Worm (Caenorhabditis elegans) whole organism, L1 larva: ENCODE data around the gene K01D12.5.

Experiments used
- C34B4.2 ChIP-seq: sonication (generic microtip); optimal IDR thresholded peaks from 2 replicates; lab custom pipeline; 2017; ENCODE audit warnings: mild to moderate bottlenecking, missing genetic modification characterization, missing compliant biosample characterization
- Y116A8C.19 ChIP-seq: sonication (generic microtip); optimal IDR thresholded peaks from 2 replicates; lab custom pipeline; 2016; ENCODE audit warnings: missing compliant biosample characterization, missing genetic modification characterization, borderline replicate concordance
- ceh-63 ChIP-seq: fragments of 200-800 bp; sonication (Bioruptor generic); optimal IDR thresholded peaks from 2 replicates; lab custom pipeline; 2018; ENCODE audit warnings: mild to moderate bottlenecking, missing genetic modification characterization, missing compliant biosample characterization
- dsc-1 ChIP-seq: sonication (generic microtip); optimal IDR thresholded peaks from 2 replicates; lab custom pipeline; 2016; ENCODE audit warnings: mild to moderate bottlenecking, missing genetic modification characterization, missing compliant biosample characterization
- efl-3 ChIP-seq: fragments of 200-800 bp; sonication (Bioruptor generic); optimal IDR thresholded peaks from 2 replicates; lab custom pipeline; 2018; ENCODE audit warnings: mild to moderate bottlenecking, missing genetic modification characterization, missing compliant biosample characterization
- egl-13 ChIP-seq: sonication (generic microtip); optimal IDR thresholded peaks from 2 replicates; lab custom pipeline; 2016; ENCODE audit warnings: missing genotype, missing genetic modification reagents, missing genetic modification characterization, missing compliant biosample characterization
- egl-27 ChIP-seq, 2 experiments: fragments of 150-350 bp in 1 of 2; sonication (generic microtip); optimal IDR thresholded peaks; 3 replicates each; lab custom pipeline; 2017 to 2018; ENCODE audit warnings: missing biosample characterization in 2 of 2, missing genetic modification characterization in 2 of 2, missing genetic modification reagents in 2 of 2
- elt-3 ChIP-seq, 6 experiments: fragments of 150-350 bp in 1 of 6; sonication (generic microtip); optimal IDR thresholded peaks; 2 replicates each; lab custom pipeline; 2017 to 2018; ENCODE audit warnings: missing biosample characterization in 6 of 6, missing genetic modification characterization in 6 of 6, inconsistent platforms in 1 of 6
- fkh-8 ChIP-seq: sonication (generic microtip); optimal IDR thresholded peaks from 2 replicates; lab custom pipeline; 2016; ENCODE audit warnings: mild to moderate bottlenecking, missing genetic modification characterization, missing compliant biosample characterization
- hlh-17 ChIP-seq: fragments of 200-800 bp; sonication (Bioruptor generic); optimal IDR thresholded peaks from 2 replicates; lab custom pipeline; 2018; ENCODE audit warnings: missing genetic modification characterization, mild to moderate bottlenecking, missing compliant biosample characterization, moderate library complexity, borderline replicate concordance
- lin-14 ChIP-seq: fragments of 200-800 bp; sonication (Bioruptor generic); optimal IDR thresholded peaks from 2 replicates; lab custom pipeline; 2018; ENCODE audit warnings: mild to moderate bottlenecking, missing genetic modification characterization, moderate library complexity, missing compliant biosample characterization
- lin-35 ChIP-seq, 2 experiments: fragments of 150-350 bp; optimal IDR thresholded peaks; 2 replicates each; lab custom pipeline; 2014; ENCODE audit warnings: missing biosample characterization in 2 of 2, missing genetic modification characterization in 2 of 2, missing genetic modification reagents in 2 of 2
- lin-39 ChIP-seq: fragments of 150-350 bp; optimal IDR thresholded peaks from 2 replicates; lab custom pipeline; 2014; ENCODE audit warnings: missing biosample characterization, missing genetic modification reagents, missing genetic modification characterization
- lir-3 ChIP-seq: sonication (generic microtip); optimal IDR thresholded peaks from 2 replicates; lab custom pipeline; 2016; ENCODE audit warnings: mild to moderate bottlenecking, missing genetic modification characterization, moderate library complexity, missing compliant biosample characterization; ENCODE audit not compliant: poor library complexity
- lsy-2 ChIP-seq, 2 experiments: fragments of 150-350 bp; optimal IDR thresholded peaks; 2 replicates each; lab custom pipeline; 2014; ENCODE audit warnings: missing biosample characterization in 2 of 2, missing genetic modification characterization in 2 of 2
- mdl-1 ChIP-seq, 2 experiments: fragments of 150-350 bp; optimal IDR thresholded peaks; 2 replicates each; lab custom pipeline; 2014 to 2017; ENCODE audit warnings: missing biosample characterization in 2 of 2, missing genetic modification characterization in 2 of 2, inconsistent platforms in 1 of 2
- mep-1 ChIP-seq: fragments of 150-350 bp; optimal IDR thresholded peaks from 2 replicates; lab custom pipeline; 2014; ENCODE audit warnings: missing biosample characterization, missing genetic modification characterization
- nhr-12 ChIP-seq: sonication (generic microtip); optimal IDR thresholded peaks from 2 replicates; lab custom pipeline; 2017; ENCODE audit warnings: missing biosample characterization, missing genetic modification characterization
- nhr-84 ChIP-seq: sonication (generic microtip); optimal IDR thresholded peaks from 2 replicates; lab custom pipeline; 2017; ENCODE audit warnings: missing biosample characterization, missing genetic modification characterization
- nhr-85 ChIP-seq: sonication (generic microtip); peaks from one replicate; lab custom pipeline; 2016; ENCODE audit warnings: missing genetic modification characterization, inconsistent platforms, missing compliant biosample characterization
- pax-3 ChIP-seq: fragments of 200-800 bp; sonication (Bioruptor generic); optimal IDR thresholded peaks from 2 replicates; lab custom pipeline; 2018; ENCODE audit warnings: mild to moderate bottlenecking, missing genetic modification characterization, moderate library complexity, missing compliant biosample characterization
- rnt-1 ChIP-seq: sonication (generic microtip); optimal IDR thresholded peaks from 2 replicates; lab custom pipeline; 2016; ENCODE audit warnings: mild to moderate bottlenecking, missing genetic modification characterization, moderate library complexity, missing compliant biosample characterization
- snpc-4 ChIP-seq: fragments of 150-350 bp; optimal IDR thresholded peaks from 2 replicates; lab custom pipeline; 2014; ENCODE audit warnings: missing biosample characterization, missing genetic modification characterization
- tlp-1 ChIP-seq: fragments of 150-350 bp; optimal IDR thresholded peaks from 2 replicates; lab custom pipeline; 2014; ENCODE audit warnings: missing biosample characterization, missing genetic modification characterization
- unc-62 ChIP-seq: fragments of 150-350 bp; optimal IDR thresholded peaks from 2 replicates; lab custom pipeline; 2014; ENCODE audit warnings: missing biosample characterization, missing genetic modification reagents, missing genetic modification characterization
- unc-98 ChIP-seq: fragments of 200-800 bp; sonication (Bioruptor generic); IDR thresholded peaks from 2 replicates; pipeline ENCODE4 v1.3.6; 2022; ENCODE audit warnings: missing genetic modification characterization, missing compliant biosample characterization
- xbp-1 ChIP-seq: sonication (generic microtip); optimal IDR thresholded peaks from 2 replicates; lab custom pipeline; 2016; ENCODE audit warnings: missing genetic modification characterization, missing compliant biosample characterization
- zag-1 ChIP-seq: fragments of 150-350 bp; optimal IDR thresholded peaks from 2 replicates; lab custom pipeline; 2014; ENCODE audit warnings: missing biosample characterization, missing genetic modification characterization
- ztf-4 ChIP-seq: fragments of 150-350 bp; optimal IDR thresholded peaks from 2 replicates; lab custom pipeline; 2014; ENCODE audit warnings: missing biosample characterization, missing genetic modification characterization

Gene K01D12.5

ce11 chrV:12418292-12418691, 20.6 kb downstream of the K01D12.5 start, which contains the start of gene C54D10.3:
Gene C54D10.3, plus strand, starts transcription at chrV:12418592.
- TF ChIP-seq egl-27 (tag; optimal IDR thresholded peaks at IDR 0.05; lab: Kevin White, UChicago) (no peak), unc-62 (GFP tag; lab: Kevin White, UChicago) (no peak), unc-98 (no peak), ceh-63 (no peak), mep-1 (no peak), C34B4.2 (tag; lab: Kevin White, UChicago) (no peak), tlp-1 (tag; lab: Kevin White, UChicago) (no peak), zag-1 (no peak), mdl-1 (tag; optimal IDR thresholded peaks at IDR 0.05; lab: Kevin White, UChicago) (no peak), egl-13 (tag; lab: Kevin White, UChicago) (no peak), ztf-4 (tag; lab: Kevin White, UChicago) (no peak)

DNA sequence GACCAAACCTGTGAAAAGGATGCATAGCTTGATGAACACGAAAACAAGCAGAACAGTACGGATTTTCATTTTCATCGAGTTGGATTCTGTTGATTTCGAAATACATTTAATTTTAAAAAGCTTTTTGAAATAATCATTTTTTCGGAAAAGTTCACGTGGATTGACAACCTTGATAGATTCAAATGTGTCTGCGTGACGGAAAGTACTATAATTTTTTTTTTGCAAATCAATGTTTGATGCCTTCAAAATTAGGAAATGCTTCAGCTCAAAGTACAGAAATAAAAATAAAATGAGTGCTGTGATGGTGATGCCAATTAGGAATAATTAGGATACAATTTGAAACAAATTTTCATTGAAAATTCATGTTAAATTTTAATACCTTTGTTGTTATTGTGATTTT, 23.2 kb downstream of the K01D12.5 start, which contains the start of gene C54D10.4:
TSS of gene C54D10.4 (minus strand) at position 101 of the 400 bp plus-strand sequence.
- TF ChIP-seq zag-1 (no peak), elt-3 (tag; optimal IDR thresholded peaks at IDR 0.05; lab: Kevin White, UChicago) (no peak), lsy-2 (tag; optimal IDR thresholded peaks at IDR 0.05; lab: Kevin White, UChicago) (no peak), rnt-1 (no peak)

ce11 chrV:12421360-12421759, 23.7 kb downstream of the K01D12.5 start:
- TF ChIP-seq lin-14 (GFP tag; lab: Kevin White, UChicago) = peak; percentile 48
- TF ChIP-seq egl-13 (tag; lab: Kevin White, UChicago) = no peak

DNA sequence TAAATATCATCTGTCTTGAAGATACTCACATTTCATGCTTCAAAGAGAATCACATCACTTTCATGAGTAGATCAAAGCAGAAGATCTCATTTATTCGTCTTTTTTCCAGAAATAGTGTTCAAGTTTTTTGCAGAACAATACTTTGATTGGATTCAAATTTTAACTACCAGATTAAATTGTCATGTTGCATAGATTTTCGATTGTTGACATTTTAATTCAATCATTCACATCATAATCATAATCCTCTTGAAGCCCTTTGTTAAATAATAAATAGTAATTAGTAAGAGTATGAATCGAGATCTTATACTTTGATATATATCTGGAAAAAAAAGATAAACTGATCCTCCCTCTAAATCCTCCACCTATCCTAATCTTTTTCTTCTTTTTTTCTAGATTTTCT, 30.2 kb downstream of the K01D12.5 start:
- TF ChIP-seq pax-3 (tag; lab: Kevin White, UChicago) (peak; percentile 70), dsc-1 (tag; lab: Kevin White, UChicago) (peak; percentile 51), snpc-4 (no peak)

- no peak for TF ChIP-seq lin-35 (GFP tag; optimal IDR thresholded peaks at IDR 0.05; lab: Kevin White, UChicago)
Measured at ce11 chrV:12429039-12429438, 31.4 kb downstream of the K01D12.5 start, which contains the start of gene C54D10.5. Gene C54D10.5, plus strand, starts transcription at chrV:12429339.

DNA sequence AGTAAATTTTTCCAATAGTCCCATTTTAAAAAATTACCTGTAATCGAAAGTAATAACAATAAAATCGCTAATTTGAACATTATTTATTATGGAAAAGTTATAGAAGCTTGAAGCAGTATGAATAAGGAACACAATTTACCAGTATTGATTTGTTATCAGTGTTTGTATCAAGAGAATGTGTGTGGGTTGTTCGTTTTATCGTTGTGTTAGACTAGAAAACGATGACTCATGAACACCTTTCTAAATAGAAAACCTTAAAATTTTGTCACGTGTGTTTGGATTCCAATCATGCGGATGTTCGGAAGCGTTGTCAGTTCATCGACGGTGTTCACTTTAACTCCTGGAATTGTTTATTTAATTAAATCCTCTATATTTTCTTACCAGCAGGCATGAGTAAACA, 34.5 kb downstream of the K01D12.5 start, which contains the start of gene C54D10.13:
TSS of gene C54D10.13 (minus strand) at position 179 of the 400 bp plus-strand sequence.
- TF ChIP-seq egl-27 (tag; optimal IDR thresholded peaks at IDR 0.05; lab: Kevin White, UChicago) (no peak), lsy-2 (tag; optimal IDR thresholded peaks at IDR 0.05; lab: Kevin White, UChicago) (no peak), tlp-1 (tag; lab: Kevin White, UChicago) (no peak), lin-39 (tag; lab: Kevin White, UChicago) (no peak), xbp-1 (tag; lab: Kevin White, UChicago) (no peak), fkh-8 (tag; lab: Kevin White, UChicago) (no peak), nhr-84 (no peak)

ce11 chrV:12433105-12433504, 35.5 kb downstream of the K01D12.5 start:
- TF ChIP-seq lir-3 (tag; lab: Kevin White, UChicago) (no peak), hlh-17 (GFP tag; lab: Kevin White, UChicago) (no peak), nhr-12 (tag; lab: Kevin White, UChicago) (no peak), efl-3 (GFP tag; lab: Kevin White, UChicago) (no peak), Y116A8C.19 (tag; lab: Kevin White, UChicago) (no peak), nhr-85 (tag; lab: Kevin White, UChicago) (no peak), xbp-1 (tag; lab: Kevin White, UChicago) (no peak)
- TF ChIP-seq, all 84 proteins: peak for 0
